Worm (Caenorhabditis elegans) whole organism, L2 larva: Measurements from ENCODE around the gene C56E6.7.

Experiments used
- C34F6.9 ChIP-seq: fragments of 150-350 bp; optimal IDR thresholded peaks from 2 replicates; lab custom pipeline; 2014; ENCODE audit warnings: missing biosample characterization, missing genetic modification characterization
- F13H6.1 ChIP-seq: sonication (generic microtip); optimal IDR thresholded peaks from 2 replicates; lab custom pipeline; 2016; ENCODE audit warnings: missing genetic modification characterization, missing compliant biosample characterization
- R02D3.7 ChIP-seq: fragments of 150-350 bp; optimal IDR thresholded peaks from 2 replicates; lab custom pipeline; 2014; ENCODE audit warnings: missing biosample characterization, missing genetic modification characterization
- ZK546.5 ChIP-seq: sonication (generic microtip); optimal IDR thresholded peaks from 2 replicates; lab custom pipeline; 2017; ENCODE audit warnings: missing biosample characterization, missing genetic modification characterization
- ama-1 ChIP-seq: fragments of 150-350 bp; optimal IDR thresholded peaks from 2 replicates; lab custom pipeline; 2018; ENCODE audit warnings: inconsistent platforms
- blmp-1 ChIP-seq: sonication (generic microtip); optimal IDR thresholded peaks from 2 replicates; lab custom pipeline; 2017; ENCODE audit warnings: missing genetic modification characterization, mild to moderate bottlenecking, missing compliant biosample characterization, antibody characterized with exemption, moderate library complexity; ENCODE audit not compliant: insufficient read depth
- ceh-16 ChIP-seq: fragments of 150-350 bp; optimal IDR thresholded peaks from 2 replicates; lab custom pipeline; 2014; ENCODE audit warnings: missing biosample characterization, missing genetic modification characterization
- ceh-82 ChIP-seq: fragments of 150-350 bp; optimal IDR thresholded peaks from 2 replicates; lab custom pipeline; 2014; ENCODE audit warnings: missing biosample characterization, missing genetic modification characterization
- crh-2 ChIP-seq: sonication (generic microtip); optimal IDR thresholded peaks from 2 replicates; lab custom pipeline; 2017; ENCODE audit warnings: missing biosample characterization, missing genetic modification characterization
- dmd-4 ChIP-seq: sonication (generic microtip); optimal IDR thresholded peaks from 2 replicates; lab custom pipeline; 2017; ENCODE audit warnings: missing biosample characterization, missing genetic modification characterization
- egl-27 ChIP-seq: sonication (generic microtip); optimal IDR thresholded peaks from 3 replicates; lab custom pipeline; 2017; ENCODE audit warnings: missing biosample characterization, missing genetic modification reagents, missing genetic modification characterization
- elt-1 ChIP-seq: fragments of 150-350 bp; optimal IDR thresholded peaks from 2 replicates; lab custom pipeline; 2014; ENCODE audit warnings: missing biosample characterization, missing genetic modification characterization
- elt-3 ChIP-seq: sonication (generic microtip); optimal IDR thresholded peaks from 2 replicates; lab custom pipeline; 2017; ENCODE audit warnings: missing biosample characterization, missing genetic modification characterization
- lin-11 ChIP-seq: fragments of 150-350 bp; sonication (generic microtip); optimal IDR thresholded peaks from 2 replicates; lab custom pipeline; 2014; ENCODE audit warnings: missing biosample characterization, missing genetic modification characterization, inconsistent platforms, mixed read lengths
- lin-13 ChIP-seq: fragments of 150-350 bp; optimal IDR thresholded peaks from 2 replicates; lab custom pipeline; 2014; ENCODE audit warnings: missing biosample characterization, missing genetic modification reagents, missing genetic modification characterization
- mab-5 ChIP-seq: fragments of 150-350 bp; optimal IDR thresholded peaks from 2 replicates; lab custom pipeline; 2014; ENCODE audit warnings: missing biosample characterization, missing genetic modification characterization
- mbf-1 ChIP-seq: sonication (generic microtip); optimal IDR thresholded peaks from 2 replicates; lab custom pipeline; 2017; ENCODE audit warnings: missing biosample characterization, missing genetic modification characterization
- nhr-10 ChIP-seq: sonication (generic microtip); optimal IDR thresholded peaks from 2 replicates; lab custom pipeline; 2017; ENCODE audit warnings: missing biosample characterization, missing genetic modification characterization
- nhr-11 ChIP-seq: fragments of 150-350 bp; optimal IDR thresholded peaks from 2 replicates; lab custom pipeline; 2014; ENCODE audit warnings: missing biosample characterization, missing genetic modification characterization
- nhr-12 ChIP-seq: fragments of 150-350 bp; optimal IDR thresholded peaks from 2 replicates; lab custom pipeline; 2014; ENCODE audit warnings: missing biosample characterization, missing genetic modification characterization
- nhr-129 ChIP-seq: fragments of 150-350 bp; optimal IDR thresholded peaks from 2 replicates; lab custom pipeline; 2014; ENCODE audit warnings: missing biosample characterization, missing genetic modification characterization
- nhr-21 ChIP-seq: fragments of 150-350 bp; optimal IDR thresholded peaks from 2 replicates; lab custom pipeline; 2014; ENCODE audit warnings: missing biosample characterization, missing genetic modification characterization
- nhr-23 ChIP-seq: fragments of 150-350 bp; optimal IDR thresholded peaks from 2 replicates; lab custom pipeline; 2014; ENCODE audit warnings: missing biosample characterization, missing genetic modification reagents, missing genetic modification characterization
- nhr-25 ChIP-seq: fragments of 150-350 bp; sonication (generic microtip); optimal IDR thresholded peaks from 3 replicates; lab custom pipeline; 2014; ENCODE audit warnings: missing biosample characterization, missing genetic modification characterization
- nhr-6 ChIP-seq: fragments of 150-350 bp; optimal IDR thresholded peaks from 2 replicates; lab custom pipeline; 2014; ENCODE audit warnings: missing biosample characterization, missing genetic modification characterization
- nhr-77 ChIP-seq: fragments of 150-350 bp; optimal IDR thresholded peaks from 2 replicates; lab custom pipeline; 2014; ENCODE audit warnings: missing biosample characterization, missing genetic modification characterization
- skn-1 ChIP-seq: sonication (generic microtip); optimal IDR thresholded peaks from 2 replicates; lab custom pipeline; 2017; ENCODE audit warnings: missing biosample characterization, missing genetic modification characterization
- sma-9 ChIP-seq, 2 experiments: fragments of 150-350 bp in 1 of 2; sonication (generic microtip) in 1 of 2; optimal IDR thresholded peaks; 2 replicates each; lab custom pipeline; 2014 to 2016; ENCODE audit warnings: missing genetic modification characterization in 2 of 2, mild to moderate bottlenecking in 1 of 2, missing biosample characterization in 1 of 2, missing compliant biosample characterization in 1 of 2, missing genetic modification reagents in 1 of 2, moderate library complexity in 1 of 2
- snpc-4 ChIP-seq: fragments of 150-350 bp; optimal IDR thresholded peaks from 2 replicates; lab custom pipeline; 2014; ENCODE audit warnings: missing biosample characterization, missing genetic modification characterization
- unc-39 ChIP-seq: fragments of 150-350 bp; optimal IDR thresholded peaks from 2 replicates; lab custom pipeline; 2014; ENCODE audit warnings: missing biosample characterization, missing genetic modification characterization
- unc-55 ChIP-seq: fragments of 150-350 bp; sonication (generic microtip); optimal IDR thresholded peaks from 3 replicates; lab custom pipeline; 2014; ENCODE audit warnings: missing biosample characterization, missing genetic modification reagents, missing genetic modification characterization
- unc-62 ChIP-seq: fragments of 150-350 bp; optimal IDR thresholded peaks from 2 replicates; lab custom pipeline; 2014; ENCODE audit warnings: missing biosample characterization, missing genetic modification reagents, missing genetic modification characterization
- zag-1 ChIP-seq: fragments of 150-350 bp; optimal IDR thresholded peaks from 2 replicates; lab custom pipeline; 2014; ENCODE audit warnings: missing biosample characterization, missing genetic modification characterization
- ztf-1 ChIP-seq: fragments of 200-800 bp; sonication (Bioruptor generic); conservative IDR thresholded peaks from 2 replicates; pipeline ENCODE4 v1.3.6; 2022; ENCODE audit warnings: missing genetic modification characterization, missing compliant biosample characterization
- ztf-11 ChIP-seq: sonication (generic microtip); optimal IDR thresholded peaks from 2 replicates; lab custom pipeline; 2017; ENCODE audit warnings: missing biosample characterization, missing genetic modification characterization
- ztf-4 ChIP-seq: fragments of 150-350 bp; optimal IDR thresholded peaks from 2 replicates; lab custom pipeline; 2014; ENCODE audit warnings: missing biosample characterization, missing genetic modification characterization

Gene C56E6.7

DNA sequence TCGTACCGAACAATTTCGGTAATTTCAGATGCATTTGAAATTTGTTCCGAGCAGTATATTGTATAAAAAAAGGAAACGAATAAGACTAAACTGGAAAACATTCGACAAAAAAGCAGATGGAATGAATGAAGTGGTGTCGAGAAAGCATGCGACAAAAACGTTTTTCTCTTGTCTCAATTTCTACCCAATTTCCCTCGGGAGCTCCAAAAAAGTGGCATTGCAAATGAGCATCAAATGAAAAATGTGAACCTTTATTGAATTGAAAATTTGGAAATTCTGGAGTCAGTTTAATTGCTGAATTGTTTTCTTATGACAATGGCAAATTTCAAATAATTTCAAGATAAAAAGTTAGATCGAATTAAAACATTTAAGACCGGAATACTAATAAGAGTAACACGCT is 16.2 kb upstream of the C56E6.7 start, which contains the start of gene R05G9.5:
Gene R05G9.5, minus strand, starts transcription at position 101 of the 400 bp plus-strand sequence.
- TF ChIP-seq lin-13 (GFP tag; lab: Kevin White, UChicago), result no peak
- no peak for TF ChIP-seq unc-62
- no peak for TF ChIP-seq ceh-16 (tag; lab: Kevin White, UChicago)
- no peak for TF ChIP-seq nhr-129
- TF ChIP-seq unc-55 (GFP tag; lab: Kevin White, UChicago), result no peak
- no peak for TF ChIP-seq nhr-25
- TF ChIP-seq crh-2 (tag; lab: Kevin White, UChicago), result no peak
- TF ChIP-seq unc-39 (tag; lab: Kevin White, UChicago), result no peak
- TF ChIP-seq mbf-1, result no peak
- no peak for TF ChIP-seq egl-27
- no peak for TF ChIP-seq blmp-1 (tag; lab: Kevin White, UChicago)
- TF ChIP-seq nhr-77 (tag; lab: Kevin White, UChicago), result no peak
- no peak for TF ChIP-seq R02D3.7
- TF ChIP-seq C34F6.9 (tag; lab: Kevin White, UChicago), result no peak
- TF ChIP-seq dmd-4 (tag; lab: Kevin White, UChicago), result no peak
- TF ChIP-seq elt-1 (tag; lab: Kevin White, UChicago), result no peak
- no peak for TF ChIP-seq zag-1 (tag; lab: Kevin White, UChicago)
- no peak for TF ChIP-seq sma-9 (GFP tag; optimal IDR thresholded peaks at IDR 0.05; lab: Kevin White, UChicago)
- no peak for TF ChIP-seq sma-9 (tag; optimal IDR thresholded peaks at IDR 0.05; lab: Kevin White, UChicago)
- TF ChIP-seq nhr-10 (tag; lab: Kevin White, UChicago), result no peak
- no peak for TF ChIP-seq snpc-4 (tag; lab: Kevin White, UChicago)

DNA sequence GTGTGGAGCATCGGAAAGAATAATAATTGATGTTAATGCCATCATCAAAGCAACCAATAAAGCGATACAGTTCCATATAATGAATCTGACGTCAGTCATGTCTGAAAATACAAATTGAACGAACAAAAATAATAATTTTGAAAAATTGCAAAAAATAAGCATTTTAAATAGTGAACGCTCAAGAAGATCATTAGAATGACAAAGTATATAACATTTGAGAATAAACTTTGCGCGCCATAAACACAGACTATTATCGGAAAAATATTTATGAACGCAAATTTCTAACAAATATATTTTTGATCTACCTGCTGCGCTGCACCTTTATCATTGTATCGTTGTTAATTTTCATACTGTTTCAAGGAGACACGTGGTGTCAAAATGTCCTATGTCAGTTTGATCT is 15.0 kb upstream of the C56E6.7 start, which contains the start of gene R05G9.3:
Gene R05G9.3, minus strand, starts transcription at position 101 of the 400 bp plus-strand sequence.
- TF ChIP-seq nhr-12, result no peak
- TF ChIP-seq ceh-16 (tag; lab: Kevin White, UChicago), result no peak
- TF ChIP-seq ama-1 (lab: Kevin White, UChicago), result no peak
- no peak for TF ChIP-seq nhr-10 (tag; lab: Kevin White, UChicago)
- TF ChIP-seq lin-13 (GFP tag; lab: Kevin White, UChicago), result no peak
- no peak for TF ChIP-seq elt-3 (tag; lab: Kevin White, UChicago)
- no peak for TF ChIP-seq egl-27
- no peak for TF ChIP-seq crh-2 (tag; lab: Kevin White, UChicago)
- no peak for TF ChIP-seq nhr-25
- no peak for TF ChIP-seq nhr-6 (tag; lab: Kevin White, UChicago)
- TF ChIP-seq R02D3.7, result no peak
- TF ChIP-seq unc-55 (GFP tag; lab: Kevin White, UChicago), result no peak
- TF ChIP-seq mab-5 (tag; lab: Kevin White, UChicago), result no peak
- no peak for TF ChIP-seq unc-39 (tag; lab: Kevin White, UChicago)
- TF ChIP-seq nhr-77 (tag; lab: Kevin White, UChicago), result no peak
- TF ChIP-seq nhr-11 (tag; lab: Kevin White, UChicago), result no peak
- no peak for TF ChIP-seq ZK546.5 (tag; lab: Kevin White, UChicago)

DNA sequence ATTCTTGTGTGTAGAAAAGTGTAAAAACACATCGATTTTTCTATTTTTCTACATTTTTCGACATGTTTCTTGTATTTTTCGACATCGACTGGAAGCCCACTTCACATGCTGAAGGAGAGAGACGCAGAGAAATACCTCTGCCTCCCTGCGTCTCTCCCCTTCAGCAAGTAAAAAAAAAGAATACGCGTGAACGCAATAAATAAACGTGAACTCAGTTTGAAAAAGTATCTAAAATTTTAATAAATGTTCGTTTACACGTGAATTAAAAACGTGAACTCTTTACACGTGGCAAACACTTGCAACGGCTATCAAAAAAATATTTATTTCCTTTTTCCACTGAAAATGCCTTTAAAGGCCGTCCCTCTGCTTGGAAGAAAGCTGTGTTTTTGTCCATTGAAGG is 13.6 kb upstream of the C56E6.7 start, which contains the start of gene R05G9.1:
Gene R05G9.1, plus strand, starts transcription at position 343 of the 400 bp plus-strand sequence.
- TF ChIP-seq lin-13 (GFP tag; lab: Kevin White, UChicago) (no peak), C34F6.9 (tag; lab: Kevin White, UChicago) (peak; percentile 35), nhr-12 (no peak), nhr-11 (tag; lab: Kevin White, UChicago) (no peak)

DNA sequence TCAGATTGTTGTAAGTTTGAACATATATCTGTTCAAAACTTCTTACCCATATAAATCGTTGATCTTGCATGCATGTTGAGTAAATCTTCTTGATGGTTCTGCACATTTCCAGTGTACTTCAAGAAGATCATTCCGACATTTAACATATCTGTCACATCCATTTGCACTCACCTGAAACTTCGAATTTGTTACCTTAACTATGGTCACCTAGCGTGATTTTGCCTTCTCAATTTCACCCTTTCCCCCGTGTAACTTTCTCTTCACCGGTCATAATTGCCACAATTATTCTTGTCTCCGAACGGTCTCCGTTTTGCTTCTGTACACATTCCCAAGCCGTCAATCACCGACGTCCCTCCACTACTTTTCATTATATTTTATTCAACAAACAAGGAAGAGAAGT is 3.0 kb upstream of the C56E6.7 start:
- TF ChIP-seq ceh-82 (tag; lab: Kevin White, UChicago) (no peak), F13H6.1 (no peak), egl-27 (no peak), nhr-25 (no peak), nhr-6 (tag; lab: Kevin White, UChicago) (no peak), crh-2 (tag; lab: Kevin White, UChicago) (no peak), ztf-11 (tag; lab: Kevin White, UChicago) (no peak), ama-1 (lab: Kevin White, UChicago) (no peak), skn-1 (tag; lab: Kevin White, UChicago) (no peak), lin-11 (tag; lab: Kevin White, UChicago) (no peak), nhr-77 (tag; lab: Kevin White, UChicago) (no peak), ztf-1 (GFP tag; lab: Robert Waterston, UW) (no peak), ZK546.5 (tag; lab: Kevin White, UChicago) (no peak), ztf-4 (no peak), nhr-23 (tag; lab: Kevin White, UChicago) (no peak), lin-13 (GFP tag; lab: Kevin White, UChicago) (no peak), nhr-21 (tag; lab: Kevin White, UChicago) (no peak), C34F6.9 (tag; lab: Kevin White, UChicago) (no peak)
